Worm (Caenorhabditis elegans) whole organism, L4 larva: ENCODE measurements around the gene rol-1.

Source experiments
- D1046.2 ChIP-seq: fragments of 200-800 bp; sonication (Bioruptor generic); IDR thresholded peaks from 2 replicates; pipeline ENCODE4 v1.3.6; 2022; ENCODE audit warnings: missing genetic modification characterization, missing compliant biosample characterization
- F10B5.3 ChIP-seq: sonication (generic microtip); optimal IDR thresholded peaks from 2 replicates; lab custom pipeline; 2016; ENCODE audit warnings: mild to moderate bottlenecking, missing genetic modification characterization, missing compliant biosample characterization
- F49E8.2 ChIP-seq: sonication (generic microtip); optimal IDR thresholded peaks from 2 replicates; lab custom pipeline; 2016; ENCODE audit warnings: missing compliant biosample characterization, mild to moderate bottlenecking, missing genetic modification characterization, borderline replicate concordance
- T20F7.1 ChIP-seq: fragments of 200-800 bp; sonication (Bioruptor generic); optimal IDR thresholded peaks from 2 replicates; lab custom pipeline; 2018; ENCODE audit warnings: mild to moderate bottlenecking, missing genetic modification characterization, missing compliant biosample characterization
- T26A8.4 ChIP-seq: fragments of 200-800 bp; sonication (Bioruptor generic); IDR thresholded peaks from 2 replicates; pipeline ENCODE4 v1.3.6; 2022; ENCODE audit warnings: missing genetic modification characterization, missing compliant biosample characterization
- Y5F2A.4 ChIP-seq: fragments of 200-800 bp; sonication (Bioruptor generic); optimal IDR thresholded peaks from 2 replicates; lab custom pipeline; 2018; ENCODE audit warnings: mild to moderate bottlenecking, missing genetic modification characterization, missing compliant biosample characterization
- aha-1 ChIP-seq: fragments of 150-350 bp; peaks from one replicate; lab custom pipeline; 2014; ENCODE audit warnings: missing biosample characterization, missing genetic modification characterization
- aly-2 ChIP-seq: sonication (generic microtip); optimal IDR thresholded peaks from 2 replicates; lab custom pipeline; 2018; ENCODE audit warnings: missing biosample characterization, missing genetic modification characterization
- arid-1 ChIP-seq: fragments of 200-800 bp; sonication (Bioruptor generic); conservative IDR thresholded peaks from 2 replicates; pipeline ENCODE4 v1.3.6; 2022; ENCODE audit warnings: missing genetic modification reagents, missing genetic modification characterization, missing compliant biosample characterization
- ceh-20 ChIP-seq: fragments of 200-800 bp; sonication (Bioruptor generic); IDR thresholded peaks from 2 replicates; pipeline ENCODE4 v1.3.6; 2022; ENCODE audit warnings: missing genetic modification reagents, missing genetic modification characterization, missing compliant biosample characterization
- ceh-28 ChIP-seq: fragments of 150-350 bp; optimal IDR thresholded peaks from 2 replicates; lab custom pipeline; 2014; ENCODE audit warnings: missing biosample characterization, missing genetic modification reagents, missing genetic modification characterization
- ceh-82 ChIP-seq: sonication (generic microtip); optimal IDR thresholded peaks from 2 replicates; lab custom pipeline; 2017; ENCODE audit warnings: missing biosample characterization, missing genetic modification characterization
- ces-1 ChIP-seq: fragments of 150-350 bp; sonication (generic microtip); optimal IDR thresholded peaks from 4 replicates; lab custom pipeline; 2014; ENCODE audit warnings: missing biosample characterization, missing genetic modification reagents, missing genetic modification characterization
- cey-2 ChIP-seq: sonication (generic microtip); optimal IDR thresholded peaks from 3 replicates; lab custom pipeline; 2017; ENCODE audit warnings: missing genetic modification characterization, mild to moderate bottlenecking, missing compliant biosample characterization, antibody characterized with exemption, borderline replicate concordance; ENCODE audit not compliant: insufficient read depth
- ctbp-1 ChIP-seq: fragments of 200-800 bp; sonication (Bioruptor generic); IDR thresholded peaks from 2 replicates; pipeline ENCODE4 v1.3.6; 2022; ENCODE audit warnings: missing genetic modification reagents, missing genetic modification characterization, missing compliant biosample characterization
- daf-12 ChIP-seq: fragments of 150-350 bp; optimal IDR thresholded peaks from 2 replicates; lab custom pipeline; 2014; ENCODE audit warnings: missing biosample characterization, missing genetic modification reagents, missing genetic modification characterization
- daf-16 ChIP-seq, 3 experiments: sonication (generic microtip); optimal IDR thresholded peaks; 2 replicates each; lab custom pipeline; 2016 to 2017; ENCODE audit warnings: missing genetic modification characterization in 3 of 3, missing genetic modification reagents in 3 of 3, mild to moderate bottlenecking in 2 of 3, missing compliant biosample characterization in 2 of 3, missing biosample characterization in 1 of 3, moderate library complexity in 1 of 3
- dmd-6 ChIP-seq: fragments of 200-800 bp; sonication (Bioruptor generic); IDR thresholded peaks from 2 replicates; pipeline ENCODE4 v1.3.6; 2022; ENCODE audit warnings: missing genetic modification reagents, missing genetic modification characterization, missing compliant biosample characterization
- duxl-1 ChIP-seq: sonication (generic microtip); optimal IDR thresholded peaks from 2 replicates; lab custom pipeline; 2016; ENCODE audit warnings: mild to moderate bottlenecking, missing genetic modification characterization, moderate library complexity, missing compliant biosample characterization; ENCODE audit not compliant: poor library complexity
- dve-1 ChIP-seq: sonication (generic microtip); optimal IDR thresholded peaks from 2 replicates; lab custom pipeline; 2017; ENCODE audit warnings: antibody characterized with exemption, mild to moderate bottlenecking, missing genetic modification characterization, missing compliant biosample characterization; ENCODE audit not compliant: insufficient read depth
- egl-43 ChIP-seq: fragments of 200-800 bp; sonication (Bioruptor generic); IDR thresholded peaks from 2 replicates; pipeline ENCODE4 v1.3.6; 2022; ENCODE audit warnings: missing genetic modification reagents, missing genetic modification characterization, missing compliant biosample characterization
- fkh-10 ChIP-seq: fragments of 150-350 bp; optimal IDR thresholded peaks from 2 replicates; lab custom pipeline; 2014; ENCODE audit warnings: missing biosample characterization, missing genetic modification reagents, missing genetic modification characterization
- gei-8 ChIP-seq: fragments of 200-800 bp; sonication (Bioruptor generic); optimal IDR thresholded peaks from 2 replicates; lab custom pipeline; 2018; ENCODE audit warnings: mild to moderate bottlenecking, missing genetic modification characterization, missing compliant biosample characterization
- hif-1 ChIP-seq, 2 experiments: sonication (generic microtip); optimal IDR thresholded peaks; 2 replicates each; lab custom pipeline; 2016 to 2017; ENCODE audit warnings: missing compliant biosample characterization in 2 of 2, missing genetic modification characterization in 2 of 2, missing genetic modification reagents in 2 of 2, missing genotype in 2 of 2, mild to moderate bottlenecking in 1 of 2
- hmg-1.1 ChIP-seq: fragments of 200-800 bp; sonication (Bioruptor generic); IDR thresholded peaks from 2 replicates; pipeline ENCODE4 v1.3.6; 2022; ENCODE audit warnings: missing genetic modification reagents, missing genetic modification characterization, missing compliant biosample characterization
- lin-1 ChIP-seq: fragments of 200-800 bp; sonication (Bioruptor generic); IDR thresholded peaks from 2 replicates; pipeline ENCODE4 v1.3.6; 2022; ENCODE audit warnings: missing genetic modification reagents, missing genetic modification characterization, missing compliant biosample characterization
- lin-29 ChIP-seq: fragments of 200-800 bp; sonication (Bioruptor generic); IDR thresholded peaks from 2 replicates; pipeline ENCODE4 v1.3.6; 2022; ENCODE audit warnings: missing genetic modification reagents, missing genetic modification characterization, missing compliant biosample characterization
- lin-38 ChIP-seq: fragments of 200-800 bp; sonication (Bioruptor generic); IDR thresholded peaks from 2 replicates; pipeline ENCODE4 v1.3.6; 2022; ENCODE audit warnings: missing genetic modification reagents, missing genetic modification characterization, missing compliant biosample characterization
- lsy-2 ChIP-seq, 2 experiments: fragments of 150-350 bp in 1 of 2; sonication (generic microtip) in 1 of 2; optimal IDR thresholded peaks; 2 replicates each; lab custom pipeline; 2014 to 2017; ENCODE audit warnings: missing biosample characterization in 2 of 2, missing genetic modification characterization in 2 of 2
- madf-5 ChIP-seq, 2 experiments: fragments of 200-800 bp; sonication (Bioruptor generic); IDR thresholded peaks; 2 replicates each; pipeline ENCODE4 v1.3.6; 2022; ENCODE audit warnings: missing compliant biosample characterization in 2 of 2, missing genetic modification characterization in 2 of 2
- mdl-1 ChIP-seq, 2 experiments: fragments of 150-350 bp in 1 of 2; sonication (generic microtip) in 1 of 2; optimal IDR thresholded peaks; 2 replicates each; lab custom pipeline; 2014 to 2017; ENCODE audit warnings: missing biosample characterization in 2 of 2, missing genetic modification characterization in 2 of 2
- mep-1 ChIP-seq: fragments of 150-350 bp; sonication (generic microtip); optimal IDR thresholded peaks from 3 replicates; lab custom pipeline; 2014; ENCODE audit warnings: missing biosample characterization, missing genetic modification characterization
- nhr-102 ChIP-seq: sonication (generic microtip); optimal IDR thresholded peaks from 2 replicates; lab custom pipeline; 2016; ENCODE audit warnings: mild to moderate bottlenecking, missing genetic modification characterization, moderate library complexity, missing compliant biosample characterization
- nhr-11 ChIP-seq: fragments of 150-350 bp; optimal IDR thresholded peaks from 2 replicates; lab custom pipeline; 2014; ENCODE audit warnings: missing biosample characterization, missing genetic modification characterization
- nhr-25 ChIP-seq: sonication (generic microtip); optimal IDR thresholded peaks from 2 replicates; lab custom pipeline; 2017; ENCODE audit warnings: missing genetic modification characterization, mild to moderate bottlenecking, missing compliant biosample characterization, antibody characterized with exemption, moderate library complexity, borderline replicate concordance; ENCODE audit not compliant: insufficient read depth
- nhr-42 ChIP-seq: fragments of 200-800 bp; sonication (Bioruptor generic); IDR thresholded peaks from 2 replicates; pipeline ENCODE4 v1.3.6; 2022; ENCODE audit warnings: missing genetic modification characterization, missing compliant biosample characterization
- nhr-6 ChIP-seq: fragments of 150-350 bp; optimal IDR thresholded peaks from 2 replicates; lab custom pipeline; 2014; ENCODE audit warnings: missing biosample characterization, missing genetic modification characterization
- nhr-76 ChIP-seq: fragments of 150-350 bp; optimal IDR thresholded peaks from 2 replicates; lab custom pipeline; 2014; ENCODE audit warnings: missing biosample characterization, missing genetic modification characterization
- nhr-77 ChIP-seq: fragments of 150-350 bp; optimal IDR thresholded peaks from 2 replicates; lab custom pipeline; 2014; ENCODE audit warnings: missing biosample characterization, missing genetic modification characterization
- pha-4 ChIP-seq, 2 experiments: fragments of 150-350 bp in 1 of 2; fragments of 200-800 bp in 1 of 2; sonication (Bioruptor generic) in 1 of 2; IDR thresholded peaks in 1 of 2; optimal IDR thresholded peaks in 1 of 2; 2 replicates each; pipeline versions ENCODE4 v1.3.6 to Lab custom; 2014 to 2022; ENCODE audit warnings: missing genetic modification characterization in 2 of 2, missing genetic modification reagents in 2 of 2, missing biosample characterization in 1 of 2, missing compliant biosample characterization in 1 of 2
- php-3 ChIP-seq: fragments of 200-800 bp; sonication (Bioruptor generic); IDR thresholded peaks from 2 replicates; pipeline ENCODE4 v1.3.6; 2022; ENCODE audit warnings: missing genetic modification reagents, missing genetic modification characterization, missing compliant biosample characterization
- sdz-12 ChIP-seq: fragments of 200-800 bp; sonication (Bioruptor generic); optimal IDR thresholded peaks from 2 replicates; lab custom pipeline; 2018; ENCODE audit warnings: mild to moderate bottlenecking, missing genetic modification characterization, missing compliant biosample characterization
- set-16 ChIP-seq: fragments of 200-800 bp; sonication (Bioruptor generic); IDR thresholded peaks from 2 replicates; pipeline ENCODE4 v1.3.6; 2022; ENCODE audit warnings: missing genetic modification reagents, missing genetic modification characterization, missing compliant biosample characterization
- snpc-4 ChIP-seq: fragments of 150-350 bp; optimal IDR thresholded peaks from 2 replicates; lab custom pipeline; 2014; ENCODE audit warnings: missing biosample characterization, missing genetic modification characterization
- spr-1 ChIP-seq: sonication (generic microtip); optimal IDR thresholded peaks from 2 replicates; lab custom pipeline; 2016; ENCODE audit warnings: mild to moderate bottlenecking, missing genetic modification characterization, missing compliant biosample characterization
- spr-3 ChIP-seq: fragments of 200-800 bp; sonication (Bioruptor generic); optimal IDR thresholded peaks from 2 replicates; lab custom pipeline; 2018; ENCODE audit warnings: mild to moderate bottlenecking, missing genetic modification characterization, missing compliant biosample characterization
- tag-97 ChIP-seq: fragments of 200-800 bp; sonication (Bioruptor generic); IDR thresholded peaks from 2 replicates; pipeline ENCODE4 v1.3.6; 2022; ENCODE audit warnings: missing genetic modification characterization, missing compliant biosample characterization
- unc-130 ChIP-seq: sonication (generic microtip); optimal IDR thresholded peaks from 2 replicates; lab custom pipeline; 2016; ENCODE audit warnings: missing genetic modification reagents, missing genetic modification characterization, missing compliant biosample characterization
- vab-7 ChIP-seq: fragments of 200-800 bp; sonication (Bioruptor generic); IDR thresholded peaks from 2 replicates; pipeline ENCODE4 v1.3.6; 2022; ENCODE audit warnings: missing genetic modification reagents, missing genetic modification characterization, missing compliant biosample characterization
- ztf-7 ChIP-seq: fragments of 150-350 bp; optimal IDR thresholded peaks from 2 replicates; lab custom pipeline; 2014; ENCODE audit warnings: missing biosample characterization, missing genetic modification characterization

rol-1 gene

DNA sequence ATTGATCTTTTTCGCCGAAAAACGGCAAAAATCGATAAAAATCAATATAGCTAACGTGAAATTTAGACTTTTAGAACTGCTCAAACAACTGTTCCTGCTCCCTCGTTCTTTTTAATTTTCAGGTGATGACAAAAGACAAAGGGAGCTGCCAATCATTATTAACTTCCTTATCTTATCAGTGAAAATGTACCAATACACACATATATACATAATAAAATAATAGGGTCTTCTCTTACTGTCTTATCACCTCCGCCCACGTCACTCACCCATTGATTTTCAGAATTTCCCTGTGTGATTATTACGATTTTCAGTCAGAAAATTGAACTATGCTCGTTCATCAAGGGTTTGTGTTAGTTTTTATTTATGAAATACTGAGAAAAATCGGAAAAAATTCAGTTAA lies 13.3 kb downstream of the rol-1 start, which contains the start of gene Y57A10A.14 (continued):
- TF ChIP-seq dve-1 = peak; percentile 82
- no peak for TF ChIP-seq unc-130 (GFP tag; lab: Kevin White, UChicago)
- TF ChIP-seq arid-1 (GFP tag; lab: Robert Waterston, UW) = no peak
- peak in 1 of 2 experiments; percentile 33 for TF ChIP-seq lsy-2 (tag; optimal IDR thresholded peaks at IDR 0.05; lab: Kevin White, UChicago)
- no peak for TF ChIP-seq T26A8.4 (GFP tag; lab: Robert Waterston, UW)
- TF ChIP-seq hmg-1.1 (GFP tag; lab: Robert Waterston, UW) = no peak
- no peak for TF ChIP-seq Y5F2A.4 (GFP tag; lab: Kevin White, UChicago)
- no peak for TF ChIP-seq ctbp-1
- TF ChIP-seq sdz-12 (GFP tag; lab: Kevin White, UChicago) = no peak
- TF ChIP-seq nhr-25 (tag; lab: Kevin White, UChicago) = no peak
- no peak for TF ChIP-seq F10B5.3
- 0 out of 2 replicates have a peak, but pooled peaks have one; percentile 21 for TF ChIP-seq pha-4 (GFP tag; IDR thresholded peaks at IDR 0.05; lab: Robert Waterston, UW)
- TF ChIP-seq pha-4 (tag; optimal IDR thresholded peaks at IDR 0.05; lab: Kevin White, UChicago) = no peak
- no peak for TF ChIP-seq aha-1
- TF ChIP-seq dmd-6 (GFP tag; lab: Robert Waterston, UW) = peak; percentile 92
- TF ChIP-seq php-3 (GFP tag; lab: Robert Waterston, UW) = peak; percentile 62; the same call in 1 of the 2 replicates
- TF ChIP-seq hif-1 (tag; optimal IDR thresholded peaks at IDR 0.05; lab: Kevin White, UChicago) = peak in 1 of 2 experiments; percentile 52
- no peak for TF ChIP-seq ceh-82 (tag; lab: Kevin White, UChicago)
- peak; percentile 55 for TF ChIP-seq nhr-102
- no peak for TF ChIP-seq daf-12 (tag; lab: Kevin White, UChicago)
- TF ChIP-seq gei-8 (GFP tag; lab: Kevin White, UChicago) = no peak
- no peak for TF ChIP-seq tag-97
- TF ChIP-seq mep-1 = peak; percentile 6
- TF ChIP-seq snpc-4 (tag; lab: Kevin White, UChicago) = no peak
- peak; percentile 5 for TF ChIP-seq nhr-76
- TF ChIP-seq cey-2 = no peak
- peak; percentile 68 for TF ChIP-seq nhr-77 (tag; lab: Kevin White, UChicago)
- TF ChIP-seq ztf-7 (tag; lab: Kevin White, UChicago) = no peak
- no peak for TF ChIP-seq ces-1 (GFP tag; lab: Kevin White, UChicago)
- TF ChIP-seq fkh-10 (GFP tag; lab: Kevin White, UChicago) = no peak
- TF ChIP-seq daf-16 (GFP tag; optimal IDR thresholded peaks at IDR 0.05; lab: Kevin White, UChicago) = no peak
- TF ChIP-seq daf-16 (tag; optimal IDR thresholded peaks at IDR 0.05; lab: Kevin White, UChicago) = peak; percentile 81
- no peak for TF ChIP-seq madf-5 (GFP tag; IDR thresholded peaks at IDR 0.05; lab: Robert Waterston, UW)
- peak; percentile 63 for TF ChIP-seq T20F7.1 (GFP tag; lab: Kevin White, UChicago)
- TF ChIP-seq nhr-6 = peak; percentile 51
- no peak for TF ChIP-seq aly-2 (tag; lab: Kevin White, UChicago)
- TF ChIP-seq lin-29 (GFP tag; lab: Robert Waterston, UW) = no peak
- no peak for TF ChIP-seq F49E8.2 (tag; lab: Kevin White, UChicago)
- no peak for TF ChIP-seq nhr-11
- no peak for TF ChIP-seq vab-7 (GFP tag; lab: Robert Waterston, UW)
- no peak for TF ChIP-seq spr-1
- no peak for TF ChIP-seq lin-38 (GFP tag; lab: Robert Waterston, UW)
- no peak for TF ChIP-seq duxl-1 (tag; lab: Kevin White, UChicago)
- TF ChIP-seq ceh-28 = peak; percentile 14
- no peak for TF ChIP-seq D1046.2
- no peak for TF ChIP-seq ceh-20
- TF ChIP-seq lin-1 (GFP tag; lab: Robert Waterston, UW) = peak; percentile 73
- TF ChIP-seq mdl-1 (tag; optimal IDR thresholded peaks at IDR 0.05; lab: Kevin White, UChicago) = no peak
- TF ChIP-seq spr-3 (GFP tag; lab: Kevin White, UChicago) = no peak
- TF ChIP-seq egl-43 (GFP tag; lab: Robert Waterston, UW) = no peak
- TF ChIP-seq set-16 (GFP tag; lab: Robert Waterston, UW) = no peak
- TF ChIP-seq nhr-42 = no peak
